Fruit fly (Drosophila melanogaster) whole organism, embryonic: Measurements from ENCODE around the gene Mcm5.

Experiments
- ATbp ChIP-seq: fragments of 200-800 bp; sonication (Bioruptor generic); optimal IDR thresholded peaks from 2 replicates; lab custom pipeline; 2017; ENCODE audit warnings: missing biosample characterization, mild to moderate bottlenecking, missing genetic modification characterization, missing genetic modification reagents
- Asciz ChIP-seq: fragments of 200-800 bp; sonication (Bioruptor generic); optimal IDR thresholded peaks from 2 replicates; lab custom pipeline; 2017; ENCODE audit warnings: missing biosample characterization, mild to moderate bottlenecking, missing genetic modification characterization, missing genetic modification reagents
- B-H1 ChIP-seq: fragments of 200-800 bp; sonication (Bioruptor generic); IDR thresholded peaks from 3 replicates; pipeline ENCODE4 v1.3.6; 2022; ENCODE audit warnings: missing biosample characterization, missing genetic modification characterization
- Bgb ChIP-seq: fragments of 200-800 bp; sonication (Bioruptor generic); IDR thresholded peaks from 2 replicates; pipeline ENCODE4 v1.3.6; 2022; ENCODE audit warnings: missing biosample characterization, missing genetic modification characterization; ENCODE audit not compliant: partially characterized antibody
- CG11504 ChIP-seq: fragments of 200-800 bp; sonication (Bioruptor generic); optimal IDR thresholded peaks from 3 replicates; lab custom pipeline; 2019; ENCODE audit warnings: missing biosample characterization, mild to moderate bottlenecking, missing genetic modification characterization, moderate library complexity
- CG11723 ChIP-seq: fragments of 200-800 bp; sonication (Bioruptor generic); optimal IDR thresholded peaks from 2 replicates; lab custom pipeline; 2017; ENCODE audit warnings: missing biosample characterization, mild to moderate bottlenecking, missing genetic modification characterization
- CG12155 ChIP-seq: fragments of 200-800 bp; sonication (Bioruptor generic); optimal IDR thresholded peaks from 3 replicates; lab custom pipeline; 2016; ENCODE audit warnings: missing biosample characterization, missing genetic modification characterization
- CG13775 ChIP-seq: fragments of 200-800 bp; sonication (Bioruptor generic); optimal IDR thresholded peaks from 3 replicates; lab custom pipeline; 2017; ENCODE audit warnings: missing biosample characterization, mild to moderate bottlenecking, missing genetic modification characterization
- CG14667 ChIP-seq: fragments of 200-800 bp; sonication (Bioruptor generic); IDR thresholded peaks from 2 replicates; pipeline ENCODE4 v1.3.6; 2022; ENCODE audit warnings: missing biosample characterization, missing genetic modification characterization
- CG1647 ChIP-seq: fragments of 200-800 bp; sonication (Bioruptor generic); optimal IDR thresholded peaks from 3 replicates; lab custom pipeline; 2016; ENCODE audit warnings: missing biosample characterization, missing genetic modification characterization
- CG17328 ChIP-seq: fragments of 200-800 bp; sonication (Bioruptor generic); IDR thresholded peaks from 2 replicates; pipeline ENCODE4 v1.3.6; 2022; ENCODE audit warnings: missing biosample characterization, missing genetic modification characterization
- CG18262 ChIP-seq: fragments of 200-800 bp; optimal IDR thresholded peaks from 3 replicates; lab custom pipeline; 2019; ENCODE audit warnings: missing biosample characterization, mild to moderate bottlenecking, missing genetic modification characterization, moderate library complexity
- CG2116 ChIP-seq: fragments of 200-800 bp; sonication (Bioruptor generic); optimal IDR thresholded peaks from 3 replicates; lab custom pipeline; 2018; ENCODE audit warnings: missing biosample characterization, mild to moderate bottlenecking, missing genetic modification characterization
- CG2678 ChIP-seq: fragments of 200-800 bp; sonication (Bioruptor generic); optimal IDR thresholded peaks from 3 replicates; lab custom pipeline; 2019; ENCODE audit warnings: missing biosample characterization, mild to moderate bottlenecking, missing genetic modification characterization, moderate library complexity
- CG30431 ChIP-seq: fragments of 200-800 bp; sonication (Bioruptor generic); optimal IDR thresholded peaks from 2 replicates; lab custom pipeline; 2017; ENCODE audit warnings: missing biosample characterization, missing genetic modification characterization
- CG6854 ChIP-seq: fragments of 200-800 bp; sonication (Bioruptor generic); optimal IDR thresholded peaks from 3 replicates; lab custom pipeline; 2017; ENCODE audit warnings: missing biosample characterization, mild to moderate bottlenecking, missing genetic modification characterization
- CG7786 ChIP-seq: fragments of 200-800 bp; sonication (Bioruptor generic); optimal IDR thresholded peaks from 2 replicates; lab custom pipeline; 2016; ENCODE audit warnings: missing biosample characterization, missing genetic modification characterization
- Dbx ChIP-seq: fragments of 200-800 bp; sonication (Bioruptor generic); IDR thresholded peaks from 3 replicates; pipeline ENCODE4 v1.3.6; 2022; ENCODE audit warnings: missing biosample characterization, missing genetic modification characterization
- Dll ChIP-seq: fragments of 200-800 bp; sonication (Bioruptor generic); IDR thresholded peaks from 4 replicates; pipeline ENCODE4 v1.3.6; 2022; ENCODE audit warnings: missing biosample characterization, missing genetic modification characterization; ENCODE audit not compliant: partially characterized antibody
- Doc2 ChIP-seq: fragments of 200-800 bp; sonication (Bioruptor generic); IDR thresholded peaks from 2 replicates; pipeline ENCODE4 v1.3.6; 2022; ENCODE audit warnings: missing biosample characterization, missing genetic modification characterization
- Dp ChIP-seq: fragments of 200-800 bp; sonication (Bioruptor generic); optimal IDR thresholded peaks from 2 replicates; lab custom pipeline; 2018; ENCODE audit warnings: missing biosample characterization, mild to moderate bottlenecking, missing genetic modification characterization, moderate library complexity
- Fer2 ChIP-seq: fragments of 200-800 bp; sonication (Bioruptor generic); optimal IDR thresholded peaks from 2 replicates; lab custom pipeline; 2018; ENCODE audit warnings: missing biosample characterization, mild to moderate bottlenecking, missing genetic modification characterization, moderate library complexity
- Lpt ChIP-seq: fragments of >200 bp; optimal IDR thresholded peaks from 2 replicates; lab custom pipeline; 2018; ENCODE audit warnings: missing biosample characterization, missing genetic modification characterization
- Max ChIP-seq: fragments of 200-800 bp; sonication (Bioruptor generic); optimal IDR thresholded peaks from 2 replicates; lab custom pipeline; 2016; ENCODE audit warnings: missing biosample characterization, mild to moderate bottlenecking, missing genetic modification characterization
- NFAT ChIP-seq: fragments of 200-800 bp; sonication (Bioruptor generic); IDR thresholded peaks from 2 replicates; pipeline ENCODE4 v1.3.6; 2022; ENCODE audit warnings: missing biosample characterization, missing genetic modification characterization
- Oaz ChIP-seq: fragments of 200-800 bp; sonication (Bioruptor generic); IDR thresholded peaks from 2 replicates; pipeline ENCODE4 v1.3.6; 2022; ENCODE audit warnings: missing biosample characterization, missing genetic modification characterization
- Rx ChIP-seq: fragments of 200-800 bp; sonication (Bioruptor generic); IDR thresholded peaks from 2 replicates; pipeline ENCODE4 v1.3.6; 2022; ENCODE audit warnings: missing biosample characterization, missing genetic modification characterization
- Scr ChIP-seq: fragments of 200-800 bp; sonication (Bioruptor generic); IDR thresholded peaks from 2 replicates; pipeline ENCODE4 v1.3.6; 2022; ENCODE audit warnings: missing biosample characterization, missing genetic modification characterization; ENCODE audit not compliant: partially characterized antibody
- Sox100B ChIP-seq: fragments of 200-800 bp; sonication (Bioruptor generic); optimal IDR thresholded peaks from 3 replicates; lab custom pipeline; 2018; ENCODE audit warnings: missing biosample characterization, mild to moderate bottlenecking, missing genetic modification characterization
- ase ChIP-seq: fragments of 200-800 bp; sonication (Bioruptor generic); IDR thresholded peaks from 3 replicates; pipeline ENCODE4 v1.3.6; 2022; ENCODE audit warnings: missing biosample characterization, missing genetic modification characterization
- dimm ChIP-seq: fragments of 200-800 bp; sonication (Bioruptor generic); IDR thresholded peaks from 2 replicates; pipeline ENCODE4 v1.3.6; 2022; ENCODE audit warnings: missing biosample characterization, missing genetic modification characterization
- emc ChIP-seq: fragments of 200-800 bp; sonication (Bioruptor generic); optimal IDR thresholded peaks from 2 replicates; lab custom pipeline; 2016; ENCODE audit warnings: missing biosample characterization, missing genetic modification characterization
- eyg ChIP-seq: fragments of 200-800 bp; sonication (Bioruptor generic); optimal IDR thresholded peaks from 3 replicates; lab custom pipeline; 2016; ENCODE audit warnings: missing biosample characterization, missing genetic modification characterization
- fru ChIP-seq: fragments of >200 bp; optimal IDR thresholded peaks from 2 replicates; lab custom pipeline; 2017
- jing ChIP-seq: fragments of 200-800 bp; sonication (Bioruptor generic); optimal IDR thresholded peaks from 2 replicates; lab custom pipeline; 2018; ENCODE audit warnings: missing biosample characterization, mild to moderate bottlenecking, missing genetic modification characterization
- kah ChIP-seq: fragments of 200-800 bp; sonication (Bioruptor generic); optimal IDR thresholded peaks from 2 replicates; lab custom pipeline; 2018; ENCODE audit warnings: missing biosample characterization, mild to moderate bottlenecking, missing genetic modification characterization
- maf-S ChIP-seq: fragments of 200-800 bp; sonication (Bioruptor generic); optimal IDR thresholded peaks from 2 replicates; lab custom pipeline; 2016; ENCODE audit warnings: missing biosample characterization, missing genetic modification characterization
- mam ChIP-seq: fragments of 200-800 bp; sonication (Bioruptor generic); optimal IDR thresholded peaks from 3 replicates; lab custom pipeline; 2016; ENCODE audit warnings: missing biosample characterization, missing genetic modification characterization
- nau ChIP-seq: fragments of 200-800 bp; sonication (Bioruptor generic); optimal IDR thresholded peaks from 3 replicates; lab custom pipeline; 2017; ENCODE audit warnings: missing biosample characterization, mild to moderate bottlenecking, missing genetic modification characterization, missing genetic modification reagents
- nerfin-2 ChIP-seq: fragments of 200-800 bp; sonication (Bioruptor generic); IDR thresholded peaks from 2 replicates; pipeline ENCODE4 v1.3.6; 2022; ENCODE audit warnings: missing biosample characterization, missing genetic modification characterization; ENCODE audit not compliant: partially characterized antibody
- nom ChIP-seq: fragments of 200-800 bp; sonication (Bioruptor generic); optimal IDR thresholded peaks from 2 replicates; lab custom pipeline; 2017; ENCODE audit warnings: missing biosample characterization, missing genetic modification characterization, mild to moderate bottlenecking, moderate library complexity, missing genetic modification reagents
- oc ChIP-seq: fragments of 200-800 bp; sonication (Bioruptor generic); optimal IDR thresholded peaks from 2 replicates; lab custom pipeline; 2018; ENCODE audit warnings: missing biosample characterization, mild to moderate bottlenecking, missing genetic modification characterization, moderate library complexity
- pnt ChIP-seq: fragments of 200-800 bp; sonication (Bioruptor generic); optimal IDR thresholded peaks from 3 replicates; lab custom pipeline; 2016; ENCODE audit warnings: missing biosample characterization, missing genetic modification characterization
- row ChIP-seq: fragments of 200-800 bp; sonication (Bioruptor generic); IDR thresholded peaks from 3 replicates; pipeline ENCODE4 v1.3.6; 2022; ENCODE audit warnings: missing biosample characterization, missing genetic modification characterization
- slou ChIP-seq: fragments of 200-800 bp; sonication (Bioruptor generic); optimal IDR thresholded peaks from 3 replicates; lab custom pipeline; 2016; ENCODE audit warnings: missing biosample characterization, missing genetic modification characterization
- sna ChIP-seq: fragments of 200-800 bp; sonication (Bioruptor generic); IDR thresholded peaks from 2 replicates; pipeline ENCODE4 v1.3.6; 2022; ENCODE audit warnings: missing biosample characterization, missing genetic modification characterization; ENCODE audit not compliant: partially characterized antibody
- sug ChIP-seq: fragments of 200-800 bp; optimal IDR thresholded peaks from 2 replicates; lab custom pipeline; 2019; ENCODE audit warnings: missing biosample characterization, mild to moderate bottlenecking, missing genetic modification characterization, moderate library complexity
- tgo ChIP-seq: fragments of 200-800 bp; sonication (Bioruptor generic); IDR thresholded peaks from 3 replicates; pipeline ENCODE4 v1.3.6; 2022; ENCODE audit warnings: missing biosample characterization, missing genetic modification characterization
- trem ChIP-seq: fragments of 200-800 bp; optimal IDR thresholded peaks from 3 replicates; lab custom pipeline; 2019; ENCODE audit warnings: missing biosample characterization, mild to moderate bottlenecking, missing genetic modification characterization, moderate library complexity
- unc-4 ChIP-seq: fragments of 200-800 bp; sonication (Bioruptor generic); IDR thresholded peaks from 2 replicates; pipeline ENCODE4 v1.3.6; 2022; ENCODE audit warnings: missing biosample characterization, missing genetic modification characterization; ENCODE audit not compliant: partially characterized antibody

Mcm5 gene

DNA sequence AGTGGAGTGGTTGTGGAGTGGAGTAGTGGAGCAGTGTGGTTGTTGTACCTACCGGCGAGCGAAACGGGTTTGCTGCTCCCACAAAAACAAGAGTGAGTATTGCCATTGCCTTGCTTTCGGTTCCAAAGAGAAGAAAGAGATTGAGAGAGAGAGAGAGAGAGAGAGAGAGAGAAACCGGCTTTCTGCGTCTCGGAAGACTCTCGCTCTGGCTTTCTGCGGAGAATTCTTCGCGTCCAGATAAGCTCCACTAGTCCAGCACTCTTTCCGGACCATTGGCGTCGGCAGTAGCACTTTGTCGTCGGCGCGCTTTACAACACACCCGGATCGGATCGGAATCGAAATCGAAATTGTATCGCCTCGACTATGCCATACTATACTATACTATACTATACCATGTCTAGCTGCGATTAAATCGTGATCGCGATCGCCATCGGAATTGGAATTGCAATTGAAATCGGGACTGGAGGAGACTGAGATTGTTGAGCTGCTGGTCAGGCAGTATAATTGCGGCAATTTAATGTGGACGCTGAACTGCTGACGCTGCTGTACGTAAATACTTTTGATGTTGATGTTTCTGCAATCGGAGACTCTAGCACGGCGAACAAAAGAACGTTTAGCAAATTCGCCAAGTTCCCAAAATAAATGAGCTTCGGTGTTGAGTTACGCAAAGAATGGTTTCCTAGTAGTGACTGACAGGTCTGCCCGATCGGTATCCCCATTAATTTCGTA lies 38.6 kb downstream of the Mcm5 start, which contains the start of gene Cad86C (continued):
- TF ChIP-seq CG30431 (GFP tag; lab: Kevin White, UChicago) (no peak), eyg (GFP tag; lab: Kevin White, UChicago) (peak; percentile 0), Bgb (peak; percentile 69), fru (lab: Kevin White, UChicago) (no peak), CG7786 (GFP tag; lab: Kevin White, UChicago) (no peak), CG13775 (GFP tag; lab: Kevin White, UChicago) (no peak), kah (GFP tag; lab: Kevin White, UChicago) (no peak), Dp (GFP tag; lab: Kevin White, UChicago) (no peak), CG11723 (GFP tag; lab: Kevin White, UChicago) (no peak), ase (GFP tag; lab: Robert Waterston, UW) (no peak), Fer2 (tag; lab: Kevin White, UChicago) (no peak), B-H1 (GFP tag; lab: Robert Waterston, UW) (no peak), CG11504 (tag; lab: Kevin White, UChicago) (no peak), CG18262 (tag; lab: Kevin White, UChicago) (no peak), ATbp (GFP tag; lab: Kevin White, UChicago) (no peak), mam (GFP tag; lab: Kevin White, UChicago) (no peak), tgo (GFP tag; lab: Robert Waterston, UW) (no peak), maf-S (GFP tag; lab: Kevin White, UChicago) (no peak), Scr (GFP tag; lab: Robert Waterston, UW) (no peak), Doc2 (no peak), jing (GFP tag; lab: Kevin White, UChicago) (no peak), CG17328 (no peak), slou (GFP tag; lab: Kevin White, UChicago) (no peak), trem (tag; lab: Kevin White, UChicago) (no peak), CG14667 (GFP tag; lab: Robert Waterston, UW) (no peak), nerfin-2 (GFP tag; lab: Robert Waterston, UW) (peak; percentile 52; the same call in 1 of the 2 replicates), Dll (GFP tag; lab: Robert Waterston, UW) (peak; percentile 58; the same call in 2 of the 4 replicates), CG2116 (GFP tag; lab: Kevin White, UChicago) (no peak), sna (GFP tag; lab: Robert Waterston, UW) (peak; percentile 67), unc-4 (GFP tag; lab: Robert Waterston, UW) (peak; percentile 45; the same call in 1 of the 2 replicates), CG12155 (no peak), dimm (GFP tag; lab: Robert Waterston, UW) (no peak), Oaz (GFP tag; lab: Robert Waterston, UW) (no peak), CG6854 (GFP tag; lab: Kevin White, UChicago) (peak; percentile 5), nom (GFP tag; lab: Kevin White, UChicago) (peak; percentile 85), Lpt (GFP tag; lab: Kevin White, UChicago) (no peak), emc (GFP tag; lab: Kevin White, UChicago) (no peak), Asciz (peak; percentile 11), row (no peak), sug (no peak), pnt (GFP tag; lab: Kevin White, UChicago) (no peak), Sox100B (GFP tag; lab: Kevin White, UChicago) (no peak), Max (GFP tag; lab: Kevin White, UChicago) (no peak), nau (GFP tag; lab: Kevin White, UChicago) (no peak), Rx (GFP tag; lab: Robert Waterston, UW) (no peak), oc (peak; percentile 3), Dbx (0 out of 3 replicates have a peak, but pooled peaks have one; percentile 21), NFAT (GFP tag; lab: Robert Waterston, UW) (no peak), CG2678 (tag; lab: Kevin White, UChicago) (no peak), CG1647 (GFP tag; lab: Kevin White, UChicago) (no peak)
